Worm (Caenorhabditis elegans) whole organism, L3 larva: ENCODE data around the gene nspf-1.

Experiments
- ceh-16 ChIP-seq: sonication (generic microtip); optimal IDR thresholded peaks from 2 replicates; lab custom pipeline; 2017; ENCODE audit warnings: missing biosample characterization, missing genetic modification characterization
- daf-12 ChIP-seq: fragments of 150-350 bp; optimal IDR thresholded peaks from 2 replicates; lab custom pipeline; 2014; ENCODE audit warnings: missing biosample characterization, missing genetic modification reagents, missing genetic modification characterization
- egl-27 ChIP-seq: sonication (generic microtip); optimal IDR thresholded peaks from 4 replicates; lab custom pipeline; 2017; ENCODE audit warnings: missing biosample characterization, missing genetic modification reagents, missing genetic modification characterization
- elt-3 ChIP-seq, 3 experiments: fragments of 150-350 bp in 1 of 3; sonication (generic microtip) in 2 of 3; optimal IDR thresholded peaks; 2 replicates in 2 of 3; 4 replicates in 1 of 3; lab custom pipeline; 2014 to 2017; ENCODE audit warnings: missing biosample characterization in 3 of 3, missing genetic modification characterization in 3 of 3
- fkh-10 ChIP-seq: sonication (generic microtip); optimal IDR thresholded peaks from 2 replicates; lab custom pipeline; 2017; ENCODE audit warnings: missing biosample characterization, missing genetic modification reagents, missing genetic modification characterization
- fos-1 ChIP-seq: fragments of 150-350 bp; optimal IDR thresholded peaks from 2 replicates; lab custom pipeline; 2014; ENCODE audit warnings: missing biosample characterization, missing genetic modification characterization
- jun-1 ChIP-seq: fragments of 150-350 bp; optimal IDR thresholded peaks from 2 replicates; lab custom pipeline; 2014; ENCODE audit warnings: missing biosample characterization, missing genetic modification reagents, missing genetic modification characterization
- lsy-12 ChIP-seq: sonication (generic microtip); optimal IDR thresholded peaks from 2 replicates; lab custom pipeline; 2016; ENCODE audit warnings: mild to moderate bottlenecking, missing genetic modification characterization, missing compliant biosample characterization
- nhr-11 ChIP-seq: fragments of 150-350 bp; optimal IDR thresholded peaks from 2 replicates; lab custom pipeline; 2014; ENCODE audit warnings: missing biosample characterization, missing genetic modification characterization
- nhr-237 ChIP-seq: fragments of 150-350 bp; optimal IDR thresholded peaks from 2 replicates; lab custom pipeline; 2014; ENCODE audit warnings: missing biosample characterization, missing genetic modification characterization
- snpc-4 ChIP-seq: fragments of 150-350 bp; optimal IDR thresholded peaks from 2 replicates; lab custom pipeline; 2014; ENCODE audit warnings: missing biosample characterization, missing genetic modification characterization
- zag-1 ChIP-seq: fragments of 150-350 bp; optimal IDR thresholded peaks from 2 replicates; lab custom pipeline; 2014; ENCODE audit warnings: missing biosample characterization, missing genetic modification characterization
- ztf-4 ChIP-seq: fragments of 150-350 bp; optimal IDR thresholded peaks from 2 replicates; lab custom pipeline; 2014; ENCODE audit warnings: missing biosample characterization, missing genetic modification characterization

DNA sequence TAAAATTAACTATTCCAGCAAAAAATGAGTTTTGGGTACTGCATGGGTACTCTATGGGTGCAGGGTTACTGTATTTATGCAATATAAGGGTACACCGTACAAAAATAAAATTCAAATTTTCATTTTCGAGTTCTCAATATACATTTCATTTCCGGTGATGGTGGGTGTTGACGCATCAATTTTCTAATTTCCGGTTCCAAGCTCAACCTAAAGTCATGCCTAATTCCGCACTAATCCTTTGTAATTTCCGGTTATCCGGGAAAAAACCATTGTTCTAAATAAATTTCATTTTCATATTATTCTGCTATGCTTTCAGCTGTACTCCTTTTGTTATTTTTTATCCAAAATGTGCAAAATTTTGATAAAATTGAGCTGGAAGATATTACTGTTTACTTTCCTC is 28.1 kb upstream of the nspf-1 start, which contains the start of gene gcy-21:
- TF ChIP-seq ztf-4 (tag; lab: Kevin White, UChicago) = no peak
- TF ChIP-seq nhr-11 (tag; lab: Kevin White, UChicago) = no peak
- no peak for TF ChIP-seq fos-1
- no peak for TF ChIP-seq elt-3 (tag; optimal IDR thresholded peaks at IDR 0.05; lab: Kevin White, UChicago)
- TF ChIP-seq zag-1 = no peak
- TF ChIP-seq lsy-12 (tag; lab: Kevin White, UChicago) = no peak
- no peak for TF ChIP-seq snpc-4 (tag; lab: Kevin White, UChicago)
- TF ChIP-seq jun-1 = no peak
- no peak for TF ChIP-seq fkh-10
- TF ChIP-seq nhr-237 = no peak
- TF ChIP-seq daf-12 (tag; lab: Kevin White, UChicago) = no peak
- no peak for TF ChIP-seq egl-27 (tag; lab: Kevin White, UChicago)
- TF ChIP-seq ceh-16 (tag; lab: Kevin White, UChicago) = no peak
